Fruit fly (Drosophila melanogaster) whole organism, embryonic: ENCODE data around the gene CG9919.

Source experiments
- Adf1 ChIP-seq: fragments of 200-800 bp; sonication (Bioruptor generic); IDR thresholded peaks from 2 replicates; pipeline ENCODE4 v1.3.6; 2022; ENCODE audit warnings: missing biosample characterization, missing genetic modification characterization
- CG10209 ChIP-seq: fragments of 200-800 bp; sonication (Bioruptor generic); optimal IDR thresholded peaks from 3 replicates; lab custom pipeline; 2017; ENCODE audit warnings: missing biosample characterization, mild to moderate bottlenecking, missing genetic modification characterization, missing genetic modification reagents
- CG10321 ChIP-seq: fragments of 200-800 bp; sonication (Bioruptor generic); IDR thresholded peaks from 2 replicates; pipeline ENCODE4 v1.3.6; 2022; ENCODE audit warnings: missing biosample characterization, missing genetic modification characterization
- CG10462 ChIP-seq: fragments of 200-800 bp; sonication (Bioruptor generic); optimal IDR thresholded peaks from 2 replicates; lab custom pipeline; 2016; ENCODE audit warnings: missing biosample characterization, missing genetic modification characterization
- CG12219 ChIP-seq: fragments of 200-800 bp; sonication (Bioruptor generic); optimal IDR thresholded peaks from 3 replicates; lab custom pipeline; 2018; ENCODE audit warnings: missing biosample characterization, mild to moderate bottlenecking, missing genetic modification characterization
- CG12391 ChIP-seq: fragments of 200-800 bp; sonication (Bioruptor generic); optimal IDR thresholded peaks from 3 replicates; lab custom pipeline; 2018; ENCODE audit warnings: missing biosample characterization, mild to moderate bottlenecking, missing genetic modification characterization, moderate library complexity
- CG13123 ChIP-seq: fragments of 200-800 bp; sonication (Bioruptor generic); optimal IDR thresholded peaks from 2 replicates; lab custom pipeline; 2016; ENCODE audit warnings: missing biosample characterization, missing genetic modification characterization
- CG14667 ChIP-seq: fragments of 200-800 bp; sonication (Bioruptor generic); IDR thresholded peaks from 2 replicates; pipeline ENCODE4 v1.3.6; 2022; ENCODE audit warnings: missing biosample characterization, missing genetic modification characterization
- CG1529 ChIP-seq: fragments of 200-800 bp; sonication (Bioruptor generic); optimal IDR thresholded peaks from 3 replicates; lab custom pipeline; 2018; ENCODE audit warnings: missing biosample characterization, missing genetic modification characterization
- CG17361 ChIP-seq: fragments of 200-800 bp; sonication (Bioruptor generic); IDR thresholded peaks from 3 replicates; pipeline ENCODE4 v1.3.6; 2022; ENCODE audit warnings: missing biosample characterization, missing genetic modification characterization
- CG17612 ChIP-seq: fragments of 200-800 bp; sonication (Bioruptor generic); IDR thresholded peaks from 2 replicates; pipeline ENCODE4 v1.3.6; 2022; ENCODE audit warnings: missing biosample characterization, missing genetic modification characterization
- CG2116 ChIP-seq: fragments of 200-800 bp; sonication (Bioruptor generic); optimal IDR thresholded peaks from 3 replicates; lab custom pipeline; 2018; ENCODE audit warnings: missing biosample characterization, mild to moderate bottlenecking, missing genetic modification characterization
- CG31441 ChIP-seq: fragments of 200-800 bp; sonication (Bioruptor generic); IDR thresholded peaks from 2 replicates; pipeline ENCODE4 v1.3.6; 2022; ENCODE audit warnings: missing biosample characterization, missing genetic modification characterization
- CG32772 ChIP-seq: fragments of 200-800 bp; sonication (Bioruptor generic); IDR thresholded peaks from 2 replicates; pipeline ENCODE4 v1.3.6; 2022; ENCODE audit warnings: missing biosample characterization, missing genetic modification characterization
- CG8089 ChIP-seq: fragments of 200-800 bp; sonication (Bioruptor generic); optimal IDR thresholded peaks from 3 replicates; lab custom pipeline; 2016; ENCODE audit warnings: missing biosample characterization, missing genetic modification characterization
- CG8388 ChIP-seq: fragments of 200-800 bp; sonication (Bioruptor generic); optimal IDR thresholded peaks from 2 replicates; lab custom pipeline; 2019; ENCODE audit warnings: missing biosample characterization, mild to moderate bottlenecking, missing genetic modification characterization, moderate library complexity
- CG8944 ChIP-seq: fragments of 200-800 bp; sonication (Bioruptor generic); optimal IDR thresholded peaks from 3 replicates; lab custom pipeline; 2016; ENCODE audit warnings: missing biosample characterization, missing genetic modification characterization
- CG9437 ChIP-seq: fragments of 200-800 bp; sonication (Bioruptor generic); optimal IDR thresholded peaks from 2 replicates; lab custom pipeline; 2018; ENCODE audit warnings: missing biosample characterization, mild to moderate bottlenecking, missing genetic modification characterization
- CkIIα-i1 ChIP-seq: fragments of 200-800 bp; sonication (Bioruptor generic); IDR thresholded peaks from 2 replicates; pipeline ENCODE4 v1.3.6; 2022; ENCODE audit warnings: missing biosample characterization, missing genetic modification characterization
- CoRest ChIP-seq: fragments of 200-800 bp; sonication (Bioruptor generic); optimal IDR thresholded peaks from 3 replicates; lab custom pipeline; 2018; ENCODE audit warnings: missing biosample characterization, mild to moderate bottlenecking, missing genetic modification characterization, moderate library complexity
- Deaf1 ChIP-seq: fragments of 200-800 bp; optimal IDR thresholded peaks from 3 replicates; lab custom pipeline; 2019; ENCODE audit warnings: missing biosample characterization, mild to moderate bottlenecking, missing genetic modification characterization, moderate library complexity
- E2f1 ChIP-seq: fragments of 200-800 bp; sonication (Bioruptor generic); IDR thresholded peaks from 2 replicates; pipeline ENCODE4 v1.3.6; 2022; ENCODE audit warnings: missing biosample characterization, missing genetic modification characterization
- Fer2 ChIP-seq: fragments of 200-800 bp; sonication (Bioruptor generic); optimal IDR thresholded peaks from 2 replicates; lab custom pipeline; 2018; ENCODE audit warnings: missing biosample characterization, mild to moderate bottlenecking, missing genetic modification characterization, moderate library complexity
- GATAe ChIP-seq: fragments of 200-800 bp; sonication (Bioruptor generic); conservative IDR thresholded peaks from 2 replicates; pipeline ENCODE4 v1.3.6; 2022; ENCODE audit warnings: missing biosample characterization, missing genetic modification characterization
- Gsc ChIP-seq: fragments of 200-800 bp; sonication (Bioruptor generic); IDR thresholded peaks from 2 replicates; pipeline ENCODE4 v1.3.6; 2022; ENCODE audit warnings: missing biosample characterization, missing genetic modification characterization
- Hsf ChIP-seq: fragments of 200-800 bp; sonication (Bioruptor generic); optimal IDR thresholded peaks from 3 replicates; lab custom pipeline; 2016; ENCODE audit warnings: missing biosample characterization, missing genetic modification characterization
- MESR4 ChIP-seq: fragments of 200-800 bp; sonication (Bioruptor generic); optimal IDR thresholded peaks from 2 replicates; lab custom pipeline; 2018; ENCODE audit warnings: missing biosample characterization, mild to moderate bottlenecking, missing genetic modification characterization, moderate library complexity
- MTF-1 ChIP-seq: fragments of 200-800 bp; sonication (Bioruptor generic); optimal IDR thresholded peaks from 2 replicates; lab custom pipeline; 2018; ENCODE audit warnings: missing biosample characterization, mild to moderate bottlenecking, missing genetic modification characterization, borderline replicate concordance
- Oaz ChIP-seq: fragments of 200-800 bp; sonication (Bioruptor generic); IDR thresholded peaks from 2 replicates; pipeline ENCODE4 v1.3.6; 2022; ENCODE audit warnings: missing biosample characterization, missing genetic modification characterization
- Ptx1 ChIP-seq: fragments of 200-800 bp; sonication (Bioruptor generic); IDR thresholded peaks from 2 replicates; pipeline ENCODE4 v1.3.6; 2022; ENCODE audit warnings: missing biosample characterization, missing genetic modification characterization
- Spps ChIP-seq: fragments of 200-800 bp; sonication (Bioruptor generic); optimal IDR thresholded peaks from 2 replicates; lab custom pipeline; 2018; ENCODE audit warnings: missing biosample characterization, mild to moderate bottlenecking, missing genetic modification characterization
- abd-A ChIP-seq: fragments of 200-800 bp; sonication (Bioruptor generic); optimal IDR thresholded peaks from 3 replicates; lab custom pipeline; 2019; ENCODE audit warnings: missing biosample characterization, mild to moderate bottlenecking, missing genetic modification characterization, moderate library complexity
- ase ChIP-seq: fragments of 200-800 bp; sonication (Bioruptor generic); IDR thresholded peaks from 3 replicates; pipeline ENCODE4 v1.3.6; 2022; ENCODE audit warnings: missing biosample characterization, missing genetic modification characterization
- bbx ChIP-seq: fragments of 200-800 bp; sonication (Bioruptor generic); IDR thresholded peaks from 2 replicates; pipeline ENCODE4 v1.3.6; 2022; ENCODE audit warnings: missing biosample characterization, missing genetic modification characterization; ENCODE audit not compliant: partially characterized antibody
- bsh ChIP-seq, 2 experiments: fragments of 200-800 bp; sonication (Bioruptor generic); optimal IDR thresholded peaks; 2 replicates each; lab custom pipeline; 2017 to 2018; ENCODE audit warnings: mild to moderate bottlenecking in 2 of 2, missing biosample characterization in 2 of 2, missing genetic modification characterization in 2 of 2, moderate library complexity in 1 of 2
- cad ChIP-seq: fragments of >200 bp; optimal IDR thresholded peaks from 2 replicates; lab custom pipeline; 2017; ENCODE audit warnings: missing biosample characterization, missing genetic modification characterization
- croc ChIP-seq: fragments of 200-800 bp; sonication (Bioruptor generic); conservative IDR thresholded peaks from 3 replicates; pipeline ENCODE4 v1.3.6; 2022; ENCODE audit warnings: missing biosample characterization, missing genetic modification characterization
- cwo ChIP-seq: fragments of 200-800 bp; sonication (Bioruptor generic); optimal IDR thresholded peaks from 3 replicates; lab custom pipeline; 2017; ENCODE audit warnings: missing biosample characterization, missing genetic modification characterization, mild to moderate bottlenecking, moderate library complexity, missing genetic modification reagents
- emc ChIP-seq: fragments of 200-800 bp; sonication (Bioruptor generic); optimal IDR thresholded peaks from 2 replicates; lab custom pipeline; 2016; ENCODE audit warnings: missing biosample characterization, missing genetic modification characterization
- ems ChIP-seq: fragments of 200-800 bp; sonication (Bioruptor generic); optimal IDR thresholded peaks from 3 replicates; lab custom pipeline; 2016; ENCODE audit warnings: missing biosample characterization, missing genetic modification characterization
- fru ChIP-seq: fragments of >200 bp; optimal IDR thresholded peaks from 2 replicates; lab custom pipeline; 2017
- fu2 ChIP-seq: fragments of 200-800 bp; sonication (Bioruptor generic); optimal IDR thresholded peaks from 2 replicates; lab custom pipeline; 2016; ENCODE audit warnings: missing biosample characterization, missing genetic modification characterization
- gsb-n ChIP-seq: fragments of 200-800 bp; sonication (Bioruptor generic); optimal IDR thresholded peaks from 3 replicates; lab custom pipeline; 2018; ENCODE audit warnings: missing biosample characterization, mild to moderate bottlenecking, missing genetic modification characterization
- h ChIP-seq: fragments of >200 bp; optimal IDR thresholded peaks from 2 replicates; lab custom pipeline; 2017
- kah ChIP-seq: fragments of 200-800 bp; sonication (Bioruptor generic); optimal IDR thresholded peaks from 2 replicates; lab custom pipeline; 2018; ENCODE audit warnings: missing biosample characterization, mild to moderate bottlenecking, missing genetic modification characterization
- knrl ChIP-seq: fragments of 200-800 bp; sonication (Bioruptor generic); IDR thresholded peaks from 3 replicates; pipeline ENCODE4 v1.3.6; 2022; ENCODE audit warnings: missing biosample characterization, missing genetic modification characterization; ENCODE audit not compliant: partially characterized antibody
- pum ChIP-seq: fragments of 200-800 bp; sonication (Bioruptor generic); optimal IDR thresholded peaks from 2 replicates; lab custom pipeline; 2016; ENCODE audit warnings: missing biosample characterization, missing genetic modification characterization
- sd ChIP-seq: fragments of 200-800 bp; sonication (Bioruptor generic); optimal IDR thresholded peaks from 3 replicates; lab custom pipeline; 2018; ENCODE audit warnings: missing biosample characterization, mild to moderate bottlenecking, missing genetic modification characterization, moderate library complexity
- slbo ChIP-seq: fragments of 200-800 bp; sonication (Bioruptor generic); IDR thresholded peaks from 2 replicates; pipeline ENCODE4 v1.3.6; 2022; ENCODE audit warnings: missing biosample characterization, missing genetic modification characterization
- yki ChIP-seq: fragments of >200 bp; optimal IDR thresholded peaks from 3 replicates; lab custom pipeline; 2018
- zen ChIP-seq: fragments of 200-800 bp; sonication (Bioruptor generic); optimal IDR thresholded peaks from 3 replicates; lab custom pipeline; 2018; ENCODE audit warnings: missing biosample characterization, mild to moderate bottlenecking, missing genetic modification characterization, moderate library complexity

CG9919 gene

DNA sequence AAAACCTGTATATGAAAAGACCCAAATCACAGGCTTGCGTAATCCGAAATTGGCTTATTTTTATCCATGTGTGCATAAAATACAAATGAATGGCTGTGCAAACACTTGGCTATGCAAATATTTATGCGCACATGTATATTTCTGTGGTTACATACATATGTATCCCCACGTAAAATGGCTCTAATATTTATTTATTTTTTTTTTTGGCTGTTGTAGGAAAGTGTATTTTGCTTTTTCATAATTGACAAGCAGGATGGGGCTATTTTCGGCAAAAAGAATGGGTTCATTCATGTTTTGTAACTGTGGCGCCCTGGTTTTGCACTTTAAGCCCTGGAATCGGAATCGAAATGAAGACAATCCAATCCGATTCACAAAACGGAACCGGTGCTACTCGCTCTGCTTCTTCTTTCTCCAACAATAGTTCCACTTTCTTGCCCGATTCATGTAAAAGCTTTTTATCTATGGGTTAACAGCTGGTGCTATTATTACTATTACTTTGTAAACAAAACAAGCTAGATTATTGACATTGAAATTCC, 4.6 kb upstream of the CG9919 start (continued):
- TF ChIP-seq knrl (GFP tag; lab: Robert Waterston, UW) (0 out of 3 replicates have a peak, but pooled peaks have one; percentile 35), Oaz (no peak; the same call in 1 of the 2 replicates), kah (GFP tag; lab: Kevin White, UChicago) (peak; percentile 26), ems (GFP tag; lab: Kevin White, UChicago) (peak; percentile 71), CG9437 (GFP tag; lab: Kevin White, UChicago) (peak; percentile 63), abd-A (tag; lab: Kevin White, UChicago) (no peak), CG10209 (GFP tag; lab: Kevin White, UChicago) (peak; percentile 66), CG1529 (GFP tag; lab: Kevin White, UChicago) (peak; percentile 31), CG17361 (GFP tag; lab: Robert Waterston, UW) (peak; percentile 66), CG8388 (GFP tag; lab: Kevin White, UChicago) (peak; percentile 57), bsh (GFP tag; optimal IDR thresholded peaks at IDR 0.05; lab: Kevin White, UChicago) (peak; percentile 37 to 62), CG31441 (GFP tag; lab: Robert Waterston, UW) (peak; percentile 52; the same call in 1 of the 2 replicates), Hsf (peak; percentile 76), fru (lab: Kevin White, UChicago) (no peak), CoRest (tag; lab: Kevin White, UChicago) (peak; percentile 73), zen (tag; lab: Kevin White, UChicago) (no peak), Fer2 (tag; lab: Kevin White, UChicago) (peak; percentile 59), CG14667 (no peak; the same call in 1 of the 2 replicates), CG10321 (GFP tag; lab: Robert Waterston, UW) (peak; percentile 50; the same call in 1 of the 2 replicates), slbo (GFP tag; lab: Robert Waterston, UW) (peak; percentile 86), cwo (GFP tag; lab: Kevin White, UChicago) (peak; percentile 59), MESR4 (GFP tag; lab: Kevin White, UChicago) (peak; percentile 17), fu2 (GFP tag; lab: Kevin White, UChicago) (peak; percentile 60), emc (GFP tag; lab: Kevin White, UChicago) (no peak), Ptx1 (peak; percentile 75), Gsc (GFP tag; lab: Robert Waterston, UW) (no peak), croc (GFP tag; lab: Robert Waterston, UW) (peak; percentile 20; the same call in 1 of the 3 replicates), CG17612 (peak; percentile 45; the same call in 1 of the 2 replicates), pum (GFP tag; lab: Kevin White, UChicago) (peak; percentile 58), GATAe (GFP tag; lab: Robert Waterston, UW) (no peak), cad (no peak), Spps (tag; lab: Kevin White, UChicago) (no peak), CG10462 (peak; percentile 21), CG32772 (GFP tag; lab: Robert Waterston, UW) (peak; percentile 69), gsb-n (tag; lab: Kevin White, UChicago) (no peak), ase (GFP tag; lab: Robert Waterston, UW) (peak; percentile 75), CG8944 (GFP tag; lab: Kevin White, UChicago) (peak; percentile 42), h (lab: Kevin White, UChicago) (no peak), CG12219 (GFP tag; lab: Kevin White, UChicago) (peak; percentile 48), bbx (GFP tag; lab: Robert Waterston, UW) (no peak), sd (tag; lab: Kevin White, UChicago) (no peak), CG8089 (GFP tag; lab: Kevin White, UChicago) (peak; percentile 49), CkIIα-i1 (GFP tag; lab: Robert Waterston, UW) (no peak), CG12391 (tag; lab: Kevin White, UChicago) (peak; percentile 68), Adf1 (GFP tag; lab: Robert Waterston, UW) (peak; percentile 22; the same call in 1 of the 2 replicates), CG13123 (GFP tag; lab: Kevin White, UChicago) (peak; percentile 14), yki (no peak), Deaf1 (tag; lab: Kevin White, UChicago) (no peak), E2f1 (GFP tag; lab: Robert Waterston, UW) (peak; percentile 77), CG2116 (GFP tag; lab: Kevin White, UChicago) (peak; percentile 50), MTF-1 (GFP tag; lab: Kevin White, UChicago) (peak; percentile 12)
